Fruit fly (Drosophila melanogaster) Kc167 (cell line): ENCODE data around the gene pod1.

Experiments used
- Myc ChIP-seq: fragments of >200 bp; optimal IDR thresholded peaks from 2 replicates; lab custom pipeline; 2017; ENCODE audit warnings: missing external identifiers
- Sin3A ChIP-seq: fragments of >200 bp; optimal IDR thresholded peaks from 2 replicates; lab custom pipeline; 2018; ENCODE audit warnings: missing external identifiers
- h ChIP-seq: fragments of >200 bp; optimal IDR thresholded peaks from 3 replicates; lab custom pipeline; 2018; ENCODE audit warnings: missing external identifiers
- insv ChIP-seq: fragments of >200 bp; optimal IDR thresholded peaks from 3 replicates; lab custom pipeline; 2018; ENCODE audit warnings: missing external identifiers
- psq ChIP-seq: fragments of >200 bp; optimal IDR thresholded peaks from 2 replicates; lab custom pipeline; 2017; ENCODE audit warnings: missing external identifiers
- ttk ChIP-seq: sonication (Bioruptor generic); optimal IDR thresholded peaks from 2 replicates; lab custom pipeline; 2017; ENCODE audit warnings: missing external identifiers

dm6 chrX:6794190-6794589 is 9.3 kb upstream of the pod1 start:
- no peak for TF ChIP-seq Myc (lab: Kevin White, UChicago)
- TF ChIP-seq Sin3A (lab: Kevin White, UChicago): no peak
- TF ChIP-seq h: no peak
- TF ChIP-seq psq (lab: Kevin White, UChicago): no peak
- TF ChIP-seq insv (lab: Kevin White, UChicago): no peak
- TF ChIP-seq ttk (lab: Kevin White, UChicago): no peak
